Worm (Caenorhabditis elegans) whole organism, L1 larva: Measurements from ENCODE around the gene D2096.6.

Experiments used
- ama-1 ChIP-seq: fragments of 150-350 bp; optimal IDR thresholded peaks from 2 replicates; lab custom pipeline; 2014
- elt-3 ChIP-seq, 6 experiments: fragments of 150-350 bp in 1 of 6; sonication (generic microtip); optimal IDR thresholded peaks; 2 replicates each; lab custom pipeline; 2017 to 2018; ENCODE audit warnings: missing biosample characterization in 6 of 6, missing genetic modification characterization in 6 of 6, inconsistent platforms in 1 of 6
- skn-1 ChIP-seq: fragments of 150-350 bp; optimal IDR thresholded peaks from 2 replicates; lab custom pipeline; 2014; ENCODE audit warnings: missing biosample characterization, missing genetic modification characterization
- snpc-4 ChIP-seq: fragments of 150-350 bp; optimal IDR thresholded peaks from 2 replicates; lab custom pipeline; 2014; ENCODE audit warnings: missing biosample characterization, missing genetic modification characterization
- sox-4 ChIP-seq: sonication (generic microtip); optimal IDR thresholded peaks from 2 replicates; lab custom pipeline; 2016; ENCODE audit warnings: missing genetic modification characterization, missing compliant biosample characterization
- unc-62 ChIP-seq: fragments of 150-350 bp; optimal IDR thresholded peaks from 2 replicates; lab custom pipeline; 2014; ENCODE audit warnings: missing biosample characterization, missing genetic modification reagents, missing genetic modification characterization

DNA sequence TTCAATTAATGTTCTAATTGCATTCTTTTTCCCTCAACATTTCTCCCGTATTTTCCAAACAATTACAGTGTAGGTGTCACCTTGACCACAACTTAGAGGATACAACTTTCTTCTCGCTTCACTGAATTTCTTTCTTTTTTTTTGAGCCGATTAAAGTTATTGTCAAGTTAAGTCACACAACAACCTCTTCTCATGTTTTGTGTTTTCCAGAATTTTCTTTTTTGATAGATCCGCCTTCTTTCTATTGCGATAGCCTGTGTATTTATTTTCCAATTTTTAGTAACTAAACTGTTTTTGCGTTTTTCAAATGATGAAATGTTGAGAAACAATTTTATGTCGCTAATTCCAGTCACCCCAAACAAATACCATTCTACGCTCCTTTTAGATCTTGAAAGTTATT, 43.4 kb downstream of the D2096.6 start, which contains the start of gene F35H10.3:
- TF ChIP-seq skn-1 (no peak), unc-62 (no peak), ama-1 (lab: Kevin White, UChicago) (no peak), sox-4 (no peak), elt-3 (tag; optimal IDR thresholded peaks at IDR 0.05; lab: Kevin White, UChicago) (no peak), snpc-4 (no peak)
